Worm (Caenorhabditis elegans): Measurements from ENCODE around the gene ivns-1.

The ivns-1 gene

ce11 chrX:12655339-12655875 lies 21.3 kb upstream of the ivns-1 start:
- no peak for TF ChIP-seq F10E7.11 (tag; optimal IDR thresholded peaks at IDR 0.05)
- TF ChIP-seq zfh-2 (GFP tag; conservative IDR thresholded peaks at IDR 0.05): peak; percentile 97
- TF ChIP-seq F23B12.7 (tag; optimal IDR thresholded peaks at IDR 0.05; ENCODE audit: insufficient read depth): no peak
- TF ChIP-seq Y95B8A.8 (GFP tag; IDR thresholded peaks at IDR 0.05): no peak
- no peak; the same call in 1 of the 2 replicates for TF ChIP-seq egl-44 (GFP tag; IDR thresholded peaks at IDR 0.05)
- no peak for TF ChIP-seq ZK185.1 (tag; optimal IDR thresholded peaks at IDR 0.05; ENCODE audit: poor library complexity, severe bottlenecking)
- no peak for TF ChIP-seq T07F8.4 (tag; optimal IDR thresholded peaks at IDR 0.05)
- TF ChIP-seq rpc-1 (optimal IDR thresholded peaks at IDR 0.05): no peak
- TF ChIP-seq rpc-1 (tag; optimal IDR thresholded peaks at IDR 0.05): no peak
- peak; percentile 46; the same call in 1 of the 2 replicates for TF ChIP-seq nfyb-1 (GFP tag; IDR thresholded peaks at IDR 0.05)
- no peak for TF ChIP-seq F37B4.10 (GFP tag; IDR thresholded peaks at IDR 0.05)
- TF ChIP-seq egrh-3 (GFP tag; IDR thresholded peaks at IDR 0.05): peak; percentile 67; the same call in 1 of the 2 replicates
- TF ChIP-seq sptf-2 (GFP tag; optimal IDR thresholded peaks at IDR 0.05): peak; percentile 3
- TF ChIP-seq nhr-179 (tag; optimal IDR thresholded peaks at IDR 0.05): no peak
- peak; percentile 75; the same call in 1 of the 2 replicates for TF ChIP-seq sea-2 (GFP tag; IDR thresholded peaks at IDR 0.05)
- no peak for TF ChIP-seq efl-1 (GFP tag; optimal IDR thresholded peaks at IDR 0.05)
- peak; percentile 2 for TF ChIP-seq chd-7 (tag; optimal IDR thresholded peaks at IDR 0.05)
- no peak for TF ChIP-seq pha-4 (tag; optimal IDR thresholded peaks at IDR 0.05)
- TF ChIP-seq F52B5.7 (tag; optimal IDR thresholded peaks at IDR 0.05): no peak
- TF ChIP-seq K12H6.12 (tag; optimal IDR thresholded peaks at IDR 0.05): peak; percentile 3
- TF ChIP-seq dox-1 (GFP tag; IDR thresholded peaks at IDR 0.05): peak; percentile 52
- no peak for TF ChIP-seq Y79H2A.3 (GFP tag; conservative IDR thresholded peaks at IDR 0.05)
- no peak for TF ChIP-seq egl-18 (GFP tag; IDR thresholded peaks at IDR 0.05)
- no peak for TF ChIP-seq sdz-38 (tag; optimal IDR thresholded peaks at IDR 0.05)
- no peak for TF ChIP-seq F39B2.1 (GFP tag; IDR thresholded peaks at IDR 0.05)
- TF ChIP-seq nhr-27 (tag; optimal IDR thresholded peaks at IDR 0.05): no peak
- peak; percentile 12; the same call in 1 of the 2 replicates for TF ChIP-seq D2030.7 (GFP tag; IDR thresholded peaks at IDR 0.05)
- TF ChIP-seq snpc-1.1 (tag; optimal IDR thresholded peaks at IDR 0.05; ENCODE audit: insufficient read depth): no peak
- no peak for TF ChIP-seq lag-1 (GFP tag; IDR thresholded peaks at IDR 0.05)
- no peak for TF ChIP-seq mxl-1 (tag; optimal IDR thresholded peaks at IDR 0.05)
- TF ChIP-seq madf-10 (tag; optimal IDR thresholded peaks at IDR 0.05): peak; percentile 16
- no peak for TF ChIP-seq athp-1 (tag; optimal IDR thresholded peaks at IDR 0.05)

ce11 chrX:12646546-12647167 lies 12.5 kb upstream of the ivns-1 start, which contains the start of gene zmp-5:
Gene zmp-5, plus strand, starts transcription at chrX:12647117.
- TF ChIP-seq ceh-40 (GFP tag; IDR thresholded peaks at IDR 0.05) (no peak), ekl-4 (GFP tag; IDR thresholded peaks at IDR 0.05) (no peak), hlh-12 (tag; optimal IDR thresholded peaks at IDR 0.05) (no peak), let-607 (tag; optimal IDR thresholded peaks at IDR 0.05) (no peak), snpc-1.3 (tag; optimal IDR thresholded peaks at IDR 0.05; ENCODE audit: insufficient read depth) (no peak), Y56A3A.18 (GFP tag; IDR thresholded peaks at IDR 0.05) (no peak), repo-1 (tag; optimal IDR thresholded peaks at IDR 0.05) (no peak), K12H6.12 (tag; optimal IDR thresholded peaks at IDR 0.05) (no peak), F10E7.11 (tag; optimal IDR thresholded peaks at IDR 0.05) (no peak), Y53F4B.3 (GFP tag; IDR thresholded peaks at IDR 0.05) (no peak), atf-7 (tag; optimal IDR thresholded peaks at IDR 0.05) (no peak), mes-4 (tag; optimal IDR thresholded peaks at IDR 0.05) (no peak)
